Worm (Caenorhabditis elegans) whole organism, L3 larva: Measurements from ENCODE around the gene C08H9.16.

Experiments used
- R02D3.7 ChIP-seq: fragments of 150-350 bp; optimal IDR thresholded peaks from 2 replicates; lab custom pipeline; 2014; ENCODE audit warnings: missing biosample characterization, missing genetic modification characterization
- ZK546.5 ChIP-seq: sonication (generic microtip); optimal IDR thresholded peaks from 2 replicates; lab custom pipeline; 2017; ENCODE audit warnings: missing biosample characterization, missing genetic modification characterization
- aly-2 ChIP-seq: fragments of 150-350 bp; optimal IDR thresholded peaks from 2 replicates; lab custom pipeline; 2014; ENCODE audit warnings: missing biosample characterization, missing genetic modification characterization
- ama-1 ChIP-seq: fragments of 150-350 bp; optimal IDR thresholded peaks from 2 replicates; lab custom pipeline; 2018
- ceh-16 ChIP-seq: sonication (generic microtip); optimal IDR thresholded peaks from 2 replicates; lab custom pipeline; 2017; ENCODE audit warnings: missing biosample characterization, missing genetic modification characterization
- ceh-28 ChIP-seq: fragments of 150-350 bp; optimal IDR thresholded peaks from 2 replicates; lab custom pipeline; 2014; ENCODE audit warnings: missing biosample characterization, missing genetic modification reagents, missing genetic modification characterization
- ceh-82 ChIP-seq: fragments of 150-350 bp; optimal IDR thresholded peaks from 2 replicates; lab custom pipeline; 2014; ENCODE audit warnings: missing biosample characterization, missing genetic modification characterization
- ceh-9 ChIP-seq: sonication (generic microtip); optimal IDR thresholded peaks from 2 replicates; lab custom pipeline; 2018; ENCODE audit warnings: missing biosample characterization, missing genetic modification characterization
- daf-12 ChIP-seq: fragments of 150-350 bp; optimal IDR thresholded peaks from 2 replicates; lab custom pipeline; 2014; ENCODE audit warnings: missing biosample characterization, missing genetic modification reagents, missing genetic modification characterization
- egl-27 ChIP-seq: sonication (generic microtip); optimal IDR thresholded peaks from 4 replicates; lab custom pipeline; 2017; ENCODE audit warnings: missing biosample characterization, missing genetic modification reagents, missing genetic modification characterization
- egl-5 ChIP-seq: fragments of 150-350 bp; optimal IDR thresholded peaks from 2 replicates; lab custom pipeline; 2017; ENCODE audit warnings: missing biosample characterization, missing genetic modification reagents, missing genetic modification characterization, inconsistent platforms
- elt-1 ChIP-seq: fragments of 150-350 bp; optimal IDR thresholded peaks from 2 replicates; lab custom pipeline; 2014; ENCODE audit warnings: missing biosample characterization, missing genetic modification characterization
- elt-2 ChIP-seq: sonication (generic microtip); optimal IDR thresholded peaks from 2 replicates; lab custom pipeline; 2016; ENCODE audit warnings: missing genetic modification reagents, mild to moderate bottlenecking, missing genetic modification characterization, missing compliant biosample characterization
- elt-3 ChIP-seq, 3 experiments: fragments of 150-350 bp in 1 of 3; sonication (generic microtip) in 2 of 3; optimal IDR thresholded peaks; 2 replicates in 2 of 3; 4 replicates in 1 of 3; lab custom pipeline; 2014 to 2017; ENCODE audit warnings: missing biosample characterization in 3 of 3, missing genetic modification characterization in 3 of 3
- eor-1 ChIP-seq, 2 experiments: fragments of 150-350 bp; optimal IDR thresholded peaks; 2 replicates each; lab custom pipeline; 2014 to 2018; ENCODE audit warnings: missing biosample characterization in 2 of 2, missing genetic modification characterization in 2 of 2
- fkh-10 ChIP-seq: sonication (generic microtip); optimal IDR thresholded peaks from 2 replicates; lab custom pipeline; 2017; ENCODE audit warnings: missing biosample characterization, missing genetic modification reagents, missing genetic modification characterization
- fkh-2 ChIP-seq: fragments of 150-350 bp; optimal IDR thresholded peaks from 2 replicates; lab custom pipeline; 2014; ENCODE audit warnings: missing biosample characterization, missing genetic modification reagents, missing genetic modification characterization
- fos-1 ChIP-seq: fragments of 150-350 bp; optimal IDR thresholded peaks from 2 replicates; lab custom pipeline; 2014; ENCODE audit warnings: missing biosample characterization, missing genetic modification characterization
- hmg-11 ChIP-seq: sonication (generic microtip); optimal IDR thresholded peaks from 2 replicates; lab custom pipeline; 2016; ENCODE audit warnings: missing genetic modification characterization, missing compliant biosample characterization
- jun-1 ChIP-seq: fragments of 150-350 bp; optimal IDR thresholded peaks from 2 replicates; lab custom pipeline; 2014; ENCODE audit warnings: missing biosample characterization, missing genetic modification reagents, missing genetic modification characterization
- lin-15B ChIP-seq: fragments of 150-350 bp; optimal IDR thresholded peaks from 2 replicates; lab custom pipeline; 2014; ENCODE audit warnings: missing biosample characterization, missing genetic modification characterization
- lin-39 ChIP-seq: fragments of 150-350 bp; optimal IDR thresholded peaks from 2 replicates; lab custom pipeline; 2018; ENCODE audit warnings: missing biosample characterization, missing genetic modification reagents, missing genetic modification characterization
- lsy-12 ChIP-seq: sonication (generic microtip); optimal IDR thresholded peaks from 2 replicates; lab custom pipeline; 2016; ENCODE audit warnings: mild to moderate bottlenecking, missing genetic modification characterization, missing compliant biosample characterization
- mdl-1 ChIP-seq: fragments of 150-350 bp; optimal IDR thresholded peaks from 2 replicates; lab custom pipeline; 2014; ENCODE audit warnings: missing biosample characterization, missing genetic modification characterization
- mml-1 ChIP-seq: fragments of 150-350 bp; sonication (generic microtip); optimal IDR thresholded peaks from 3 replicates; lab custom pipeline; 2014; ENCODE audit warnings: missing biosample characterization, missing genetic modification characterization
- nfya-1 ChIP-seq: sonication (generic microtip); optimal IDR thresholded peaks from 2 replicates; lab custom pipeline; 2017; ENCODE audit warnings: missing genetic modification characterization, mild to moderate bottlenecking, missing compliant biosample characterization, antibody characterized with exemption, moderate library complexity; ENCODE audit not compliant: insufficient read depth
- nhr-11 ChIP-seq: fragments of 150-350 bp; optimal IDR thresholded peaks from 2 replicates; lab custom pipeline; 2014; ENCODE audit warnings: missing biosample characterization, missing genetic modification characterization
- nhr-12 ChIP-seq: fragments of 150-350 bp; optimal IDR thresholded peaks from 2 replicates; lab custom pipeline; 2014; ENCODE audit warnings: missing biosample characterization, missing genetic modification characterization
- nhr-23 ChIP-seq: fragments of 150-350 bp; optimal IDR thresholded peaks from 2 replicates; lab custom pipeline; 2014; ENCODE audit warnings: missing biosample characterization, missing genetic modification reagents, missing genetic modification characterization
- nhr-237 ChIP-seq: fragments of 150-350 bp; optimal IDR thresholded peaks from 2 replicates; lab custom pipeline; 2014; ENCODE audit warnings: missing biosample characterization, missing genetic modification characterization
- nhr-25 ChIP-seq: sonication (generic microtip); optimal IDR thresholded peaks from 2 replicates; lab custom pipeline; 2017; ENCODE audit warnings: missing biosample characterization, missing genetic modification characterization
- nhr-28 ChIP-seq: fragments of 150-350 bp; optimal IDR thresholded peaks from 2 replicates; lab custom pipeline; 2014; ENCODE audit warnings: missing biosample characterization, missing genetic modification characterization
- nhr-43 ChIP-seq: sonication (generic microtip); optimal IDR thresholded peaks from 2 replicates; lab custom pipeline; 2016; ENCODE audit warnings: mild to moderate bottlenecking, missing genetic modification characterization, missing compliant biosample characterization; ENCODE audit not compliant: poor library complexity, severe bottlenecking
- nhr-67 ChIP-seq: fragments of 150-350 bp; optimal IDR thresholded peaks from 2 replicates; lab custom pipeline; 2014; ENCODE audit warnings: missing biosample characterization, missing genetic modification characterization
- nhr-76 ChIP-seq: fragments of 150-350 bp; sonication (generic microtip); optimal IDR thresholded peaks from 5 replicates; lab custom pipeline; 2014; ENCODE audit warnings: missing biosample characterization, missing genetic modification characterization
- nhr-77 ChIP-seq: fragments of 150-350 bp; optimal IDR thresholded peaks from 2 replicates; lab custom pipeline; 2014; ENCODE audit warnings: missing biosample characterization, missing genetic modification characterization
- pha-4 ChIP-seq: fragments of 150-350 bp; optimal IDR thresholded peaks from 2 replicates; lab custom pipeline; 2014; ENCODE audit warnings: missing biosample characterization, missing genetic modification reagents, missing genetic modification characterization
- pqm-1 ChIP-seq: fragments of 150-350 bp; optimal IDR thresholded peaks from 2 replicates; lab custom pipeline; 2017; ENCODE audit warnings: missing biosample characterization, missing genetic modification characterization, inconsistent platforms
- sea-2 ChIP-seq: fragments of 150-350 bp; sonication (generic microtip); optimal IDR thresholded peaks from 4 replicates; lab custom pipeline; 2014; ENCODE audit warnings: missing biosample characterization, missing genetic modification reagents, missing genetic modification characterization
- skn-1 ChIP-seq: fragments of 150-350 bp; optimal IDR thresholded peaks from 2 replicates; lab custom pipeline; 2014; ENCODE audit warnings: missing biosample characterization, missing genetic modification characterization
- snpc-4 ChIP-seq: fragments of 150-350 bp; optimal IDR thresholded peaks from 2 replicates; lab custom pipeline; 2014; ENCODE audit warnings: missing biosample characterization, missing genetic modification characterization
- tbx-2 ChIP-seq: sonication (generic microtip); optimal IDR thresholded peaks from 2 replicates; lab custom pipeline; 2016; ENCODE audit warnings: mild to moderate bottlenecking, missing genetic modification characterization, missing compliant biosample characterization
- unc-39 ChIP-seq: sonication (generic microtip); optimal IDR thresholded peaks from 4 replicates; lab custom pipeline; 2017; ENCODE audit warnings: missing biosample characterization, missing genetic modification characterization
- unc-62 ChIP-seq: fragments of 150-350 bp; sonication (generic microtip); optimal IDR thresholded peaks from 4 replicates; lab custom pipeline; 2014; ENCODE audit warnings: missing biosample characterization, missing genetic modification reagents, missing genetic modification characterization
- zag-1 ChIP-seq: fragments of 150-350 bp; optimal IDR thresholded peaks from 2 replicates; lab custom pipeline; 2014; ENCODE audit warnings: missing biosample characterization, missing genetic modification characterization
- ztf-11 ChIP-seq: fragments of 150-350 bp; optimal IDR thresholded peaks from 2 replicates; lab custom pipeline; 2014; ENCODE audit warnings: missing biosample characterization, missing genetic modification characterization
- ztf-4 ChIP-seq: fragments of 150-350 bp; optimal IDR thresholded peaks from 2 replicates; lab custom pipeline; 2014; ENCODE audit warnings: missing biosample characterization, missing genetic modification characterization

The C08H9.16 gene

DNA sequence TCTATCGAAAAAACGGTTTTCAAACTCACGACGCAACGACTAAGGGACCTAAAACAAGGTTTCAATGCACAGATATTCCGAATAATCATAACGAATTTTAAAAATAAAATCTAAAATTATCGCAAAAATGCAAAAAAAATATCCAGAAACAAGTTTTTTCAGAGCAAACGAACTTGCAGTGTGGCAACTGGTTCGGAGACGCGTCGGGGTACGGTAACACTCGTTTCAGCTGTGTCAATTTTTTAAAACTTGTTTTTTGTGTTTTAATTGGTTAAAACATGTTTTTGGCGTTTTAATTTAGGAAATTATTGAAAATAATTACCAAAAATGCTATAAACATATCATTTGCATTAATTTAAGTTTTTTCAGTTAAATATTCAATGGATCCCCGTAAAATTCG, at the start of gene C08H9.16:
Gene C08H9.16, plus strand, starts transcription at position 370 of the 400 bp plus-strand sequence.
- peak; percentile 9 for TF ChIP-seq egl-5 (tag; lab: Kevin White, UChicago)
- TF ChIP-seq ceh-82 (tag; lab: Kevin White, UChicago), result no peak
- peak; percentile 78 for TF ChIP-seq pha-4 (tag; lab: Kevin White, UChicago)
- no peak for TF ChIP-seq tbx-2
- no peak for TF ChIP-seq skn-1 (tag; lab: Kevin White, UChicago)
- no peak for TF ChIP-seq nhr-11 (tag; lab: Kevin White, UChicago)
- TF ChIP-seq ZK546.5, result no peak
- TF ChIP-seq snpc-4, result peak; percentile 69
- no peak for TF ChIP-seq ztf-11 (tag; lab: Kevin White, UChicago)
- no peak for TF ChIP-seq fkh-10 (GFP tag; lab: Kevin White, UChicago)
- TF ChIP-seq hmg-11 (tag; lab: Kevin White, UChicago), result peak; percentile 52
- TF ChIP-seq sea-2 (GFP tag; lab: Kevin White, UChicago), result no peak
- TF ChIP-seq nhr-43, result peak; percentile 37
- no peak for TF ChIP-seq jun-1 (tag; lab: Kevin White, UChicago)
- no peak for TF ChIP-seq nhr-76 (tag; lab: Kevin White, UChicago)
- TF ChIP-seq ztf-4, result no peak
- no peak for TF ChIP-seq fos-1
- TF ChIP-seq lin-15B, result peak; percentile 52
- peak; percentile 14 for TF ChIP-seq lin-39
- TF ChIP-seq nhr-28 (tag; lab: Kevin White, UChicago), result no peak
- no peak for TF ChIP-seq unc-62
- no peak for TF ChIP-seq ama-1 (lab: Kevin White, UChicago)
- no peak for TF ChIP-seq elt-3 (tag; optimal IDR thresholded peaks at IDR 0.05; lab: Kevin White, UChicago)
- no peak for TF ChIP-seq nhr-237
- peak; percentile 26 for TF ChIP-seq nhr-25 (tag; lab: Kevin White, UChicago)
- no peak for TF ChIP-seq fkh-2 (tag; lab: Kevin White, UChicago)
- TF ChIP-seq ceh-9 (tag; lab: Kevin White, UChicago), result no peak
- no peak for TF ChIP-seq aly-2 (tag; lab: Kevin White, UChicago)
- no peak for TF ChIP-seq elt-1 (tag; lab: Kevin White, UChicago)
- no peak for TF ChIP-seq eor-1 (tag; optimal IDR thresholded peaks at IDR 0.05; lab: Kevin White, UChicago)
- peak; percentile 21 for TF ChIP-seq elt-2 (tag; lab: Kevin White, UChicago)
- no peak for TF ChIP-seq nhr-12 (tag; lab: Kevin White, UChicago)
- peak; percentile 28 for TF ChIP-seq R02D3.7
- TF ChIP-seq ceh-28, result peak; percentile 14
- TF ChIP-seq mdl-1 (tag; lab: Kevin White, UChicago), result no peak
- no peak for TF ChIP-seq egl-27
- TF ChIP-seq lsy-12 (tag; lab: Kevin White, UChicago), result no peak
- peak; percentile 87 for TF ChIP-seq nhr-23
- no peak for TF ChIP-seq nhr-67
- peak; percentile 97 for TF ChIP-seq nfya-1
- TF ChIP-seq daf-12, result no peak
- no peak for TF ChIP-seq pqm-1
- TF ChIP-seq nhr-77, result peak; percentile 17
- TF ChIP-seq mml-1, result no peak
- no peak for TF ChIP-seq ceh-16
- TF ChIP-seq unc-39 (tag; lab: Kevin White, UChicago), result no peak
- no peak for TF ChIP-seq zag-1 (tag; lab: Kevin White, UChicago)

DNA sequence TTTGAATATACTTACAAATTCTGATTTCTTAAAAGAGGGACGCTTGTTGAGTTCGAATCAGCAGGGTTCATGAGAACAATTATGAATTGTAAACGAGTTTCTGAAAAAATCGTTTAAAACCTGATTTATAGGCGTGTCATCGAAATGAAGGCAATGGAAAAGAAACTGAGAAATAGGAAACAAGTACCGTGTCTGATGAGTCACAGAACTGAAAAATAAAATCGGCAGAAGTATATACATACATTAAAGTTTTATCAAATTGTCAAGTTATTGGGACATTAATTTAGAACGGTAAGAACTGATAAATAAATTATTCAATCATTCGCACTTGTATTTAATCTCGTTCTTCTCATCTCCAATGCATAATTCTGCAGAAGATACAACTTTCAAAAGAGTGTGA, 47.3 kb upstream of the C08H9.16 start, which contains the start of gene chil-9:
Gene chil-9, minus strand, starts transcription at position 101 of the 400 bp plus-strand sequence.
- TF ChIP-seq fkh-2 (tag; lab: Kevin White, UChicago) (no peak), ztf-11 (tag; lab: Kevin White, UChicago) (no peak), ceh-82 (tag; lab: Kevin White, UChicago) (no peak), eor-1 (tag; optimal IDR thresholded peaks at IDR 0.05; lab: Kevin White, UChicago) (no peak), snpc-4 (no peak), ceh-16 (no peak), ceh-9 (tag; lab: Kevin White, UChicago) (no peak), daf-12 (no peak), nhr-11 (tag; lab: Kevin White, UChicago) (no peak), nhr-237 (no peak), unc-62 (no peak), skn-1 (tag; lab: Kevin White, UChicago) (no peak), egl-27 (no peak)
- TF ChIP-seq, all 47 proteins: peak for 0
